Fruit fly (Drosophila melanogaster) whole organism, embryonic: Measurements from ENCODE around the gene Dus1.

Source experiments
- BEAF-32 ChIP-seq: fragments of 200-800 bp; sonication (Bioruptor generic); optimal IDR thresholded peaks from 3 replicates; lab custom pipeline; 2017; ENCODE audit warnings: missing biosample characterization, missing genetic modification characterization, mild to moderate bottlenecking, moderate library complexity, missing genetic modification reagents
- CG10209 ChIP-seq: fragments of 200-800 bp; sonication (Bioruptor generic); optimal IDR thresholded peaks from 3 replicates; lab custom pipeline; 2017; ENCODE audit warnings: missing biosample characterization, mild to moderate bottlenecking, missing genetic modification characterization, missing genetic modification reagents
- CG10979 ChIP-seq: fragments of 200-800 bp; sonication (Bioruptor generic); optimal IDR thresholded peaks from 2 replicates; lab custom pipeline; 2018; ENCODE audit warnings: missing biosample characterization, mild to moderate bottlenecking, missing genetic modification characterization, moderate library complexity
- CG12236 ChIP-seq: fragments of 200-800 bp; sonication (Bioruptor generic); optimal IDR thresholded peaks from 2 replicates; lab custom pipeline; 2016; ENCODE audit warnings: missing biosample characterization, missing genetic modification characterization
- CG13624 ChIP-seq: fragments of 200-800 bp; sonication (Bioruptor generic); optimal IDR thresholded peaks from 2 replicates; lab custom pipeline; 2016; ENCODE audit warnings: missing biosample characterization, missing genetic modification characterization
- CG14710 ChIP-seq: fragments of 200-800 bp; sonication (Bioruptor generic); optimal IDR thresholded peaks from 3 replicates; lab custom pipeline; 2019; ENCODE audit warnings: missing biosample characterization, mild to moderate bottlenecking, missing genetic modification characterization, moderate library complexity
- CG1603 ChIP-seq: fragments of 200-800 bp; sonication (Bioruptor generic); optimal IDR thresholded peaks from 2 replicates; lab custom pipeline; 2019; ENCODE audit warnings: missing biosample characterization, mild to moderate bottlenecking, missing genetic modification characterization, moderate library complexity
- CG16863 ChIP-seq: fragments of 200-800 bp; sonication (Bioruptor generic); optimal IDR thresholded peaks from 3 replicates; lab custom pipeline; 2016; ENCODE audit warnings: missing biosample characterization, missing genetic modification characterization
- CG17186 ChIP-seq: fragments of 200-800 bp; sonication (Bioruptor generic); optimal IDR thresholded peaks from 3 replicates; lab custom pipeline; 2017; ENCODE audit warnings: missing biosample characterization, missing genetic modification reagents, missing genetic modification characterization
- CG17385 ChIP-seq: fragments of 200-800 bp; sonication (Bioruptor generic); optimal IDR thresholded peaks from 3 replicates; lab custom pipeline; 2018; ENCODE audit warnings: missing biosample characterization, mild to moderate bottlenecking, missing genetic modification characterization
- CG17912 ChIP-seq: fragments of 200-800 bp; sonication (Bioruptor generic); optimal IDR thresholded peaks from 2 replicates; lab custom pipeline; 2018; ENCODE audit warnings: missing biosample characterization, mild to moderate bottlenecking, missing genetic modification characterization
- CG18619 ChIP-seq: fragments of 200-800 bp; sonication (Bioruptor generic); optimal IDR thresholded peaks from 3 replicates; lab custom pipeline; 2017; ENCODE audit warnings: missing biosample characterization, mild to moderate bottlenecking, missing genetic modification characterization
- CG30431 ChIP-seq: fragments of 200-800 bp; sonication (Bioruptor generic); optimal IDR thresholded peaks from 2 replicates; lab custom pipeline; 2017; ENCODE audit warnings: missing biosample characterization, missing genetic modification characterization
- CG3065 ChIP-seq: fragments of 200-800 bp; sonication (Bioruptor generic); optimal IDR thresholded peaks from 2 replicates; lab custom pipeline; 2016; ENCODE audit warnings: missing biosample characterization, missing genetic modification characterization
- CG31224 ChIP-seq: fragments of 200-800 bp; sonication (Bioruptor generic); IDR thresholded peaks from 2 replicates; pipeline ENCODE4 v1.3.6; 2022; ENCODE audit warnings: missing biosample characterization, missing genetic modification characterization
- CG7963 ChIP-seq: fragments of 200-800 bp; sonication (Bioruptor generic); IDR thresholded peaks from 3 replicates; pipeline ENCODE4 v1.3.6; 2022; ENCODE audit warnings: missing biosample characterization, missing genetic modification characterization; ENCODE audit not compliant: partially characterized antibody
- CG8089 ChIP-seq: fragments of 200-800 bp; sonication (Bioruptor generic); optimal IDR thresholded peaks from 3 replicates; lab custom pipeline; 2016; ENCODE audit warnings: missing biosample characterization, missing genetic modification characterization
- CG9609 ChIP-seq: fragments of 200-800 bp; sonication (Bioruptor generic); optimal IDR thresholded peaks from 3 replicates; lab custom pipeline; 2016; ENCODE audit warnings: missing biosample characterization, missing genetic modification characterization
- Deaf1 ChIP-seq: fragments of 200-800 bp; optimal IDR thresholded peaks from 3 replicates; lab custom pipeline; 2019; ENCODE audit warnings: missing biosample characterization, mild to moderate bottlenecking, missing genetic modification characterization, moderate library complexity
- Ets65A ChIP-seq: fragments of 200-800 bp; sonication (Bioruptor generic); peaks from one replicate; lab custom pipeline; 2016; ENCODE audit warnings: missing biosample characterization, missing genetic modification characterization
- GATAe ChIP-seq: fragments of 200-800 bp; sonication (Bioruptor generic); conservative IDR thresholded peaks from 2 replicates; pipeline ENCODE4 v1.3.6; 2022; ENCODE audit warnings: missing biosample characterization, missing genetic modification characterization
- Gug ChIP-seq: fragments of 200-800 bp; sonication (Bioruptor generic); IDR thresholded peaks from 4 replicates; pipeline ENCODE4 v1.3.6; 2022; ENCODE audit warnings: missing biosample characterization, missing genetic modification characterization
- Hand ChIP-seq: fragments of 200-800 bp; sonication (Bioruptor generic); optimal IDR thresholded peaks from 2 replicates; lab custom pipeline; 2017; ENCODE audit warnings: mild to moderate bottlenecking, missing biosample characterization, missing genetic modification reagents, missing genetic modification characterization
- Hey ChIP-seq: fragments of 200-800 bp; sonication (Bioruptor generic); optimal IDR thresholded peaks from 3 replicates; lab custom pipeline; 2018; ENCODE audit warnings: missing biosample characterization, mild to moderate bottlenecking, missing genetic modification characterization
- HmgD ChIP-seq: fragments of 200-800 bp; sonication (Bioruptor generic); optimal IDR thresholded peaks from 3 replicates; lab custom pipeline; 2016; ENCODE audit warnings: missing biosample characterization, missing genetic modification characterization
- Meics ChIP-seq: fragments of 200-800 bp; sonication (Bioruptor generic); optimal IDR thresholded peaks from 2 replicates; lab custom pipeline; 2017; ENCODE audit warnings: missing biosample characterization, mild to moderate bottlenecking, missing genetic modification characterization
- Side ChIP-seq: fragments of 200-800 bp; sonication (Bioruptor generic); optimal IDR thresholded peaks from 2 replicates; lab custom pipeline; 2016; ENCODE audit warnings: missing biosample characterization, missing genetic modification characterization
- Sry-β ChIP-seq: fragments of 200-800 bp; sonication (Bioruptor generic); optimal IDR thresholded peaks from 2 replicates; lab custom pipeline; 2018; ENCODE audit warnings: missing biosample characterization, mild to moderate bottlenecking, missing genetic modification characterization, moderate library complexity
- Taf1 ChIP-seq: fragments of 200-800 bp; sonication (Bioruptor generic); IDR thresholded peaks from 2 replicates; pipeline ENCODE4 v1.3.6; 2022; ENCODE audit warnings: missing biosample characterization, missing genetic modification characterization
- al ChIP-seq: fragments of 200-800 bp; sonication (Bioruptor generic); IDR thresholded peaks from 2 replicates; pipeline ENCODE4 v1.3.6; 2022; ENCODE audit warnings: missing biosample characterization, missing genetic modification characterization
- ash1 ChIP-seq: fragments of 200-800 bp; sonication (Bioruptor generic); optimal IDR thresholded peaks from 2 replicates; lab custom pipeline; 2018; ENCODE audit warnings: missing biosample characterization, mild to moderate bottlenecking, missing genetic modification characterization
- chinmo ChIP-seq: fragments of 200-800 bp; sonication (Bioruptor generic); IDR thresholded peaks from 4 replicates; pipeline ENCODE4 v1.3.6; 2022; ENCODE audit warnings: missing biosample characterization, missing genetic modification characterization; ENCODE audit not compliant: partially characterized antibody
- ci ChIP-seq: fragments of 200-800 bp; sonication (Bioruptor generic); IDR thresholded peaks from 3 replicates; pipeline ENCODE4 v1.3.6; 2022; ENCODE audit warnings: missing biosample characterization, missing genetic modification characterization
- disco-r ChIP-seq: fragments of 200-800 bp; sonication (Bioruptor generic); optimal IDR thresholded peaks from 2 replicates; lab custom pipeline; 2016; ENCODE audit warnings: missing biosample characterization, missing genetic modification characterization
- dpn ChIP-seq, 2 experiments: fragments of 200-800 bp; sonication (Bioruptor generic); optimal IDR thresholded peaks; 3 replicates each; lab custom pipeline; 2016; ENCODE audit warnings: missing biosample characterization in 2 of 2, missing genetic modification characterization in 2 of 2
- ewg ChIP-seq: fragments of 200-800 bp; sonication (Bioruptor generic); optimal IDR thresholded peaks from 3 replicates; lab custom pipeline; 2017; ENCODE audit warnings: mild to moderate bottlenecking, missing biosample characterization, missing genetic modification reagents, missing genetic modification characterization
- fd3F ChIP-seq: fragments of 200-800 bp; sonication (Bioruptor generic); optimal IDR thresholded peaks from 2 replicates; lab custom pipeline; 2018; ENCODE audit warnings: missing biosample characterization, mild to moderate bottlenecking, missing genetic modification characterization, moderate library complexity
- h ChIP-seq: fragments of >200 bp; optimal IDR thresholded peaks from 2 replicates; lab custom pipeline; 2017
- hbn ChIP-seq: fragments of 200-800 bp; sonication (Bioruptor generic); IDR thresholded peaks from 2 replicates; pipeline ENCODE4 v1.3.6; 2022; ENCODE audit warnings: missing biosample characterization, missing genetic modification characterization; ENCODE audit not compliant: partially characterized antibody
- hkb ChIP-seq, 2 experiments: fragments of 200-800 bp in 1 of 2; fragments of >200 bp in 1 of 2; sonication (Bioruptor generic) in 1 of 2; IDR thresholded peaks in 1 of 2; optimal IDR thresholded peaks in 1 of 2; 2 replicates each; pipeline versions ENCODE4 v1.3.6 to Lab custom; 2017 to 2022; ENCODE audit warnings: missing biosample characterization in 1 of 2, missing genetic modification characterization in 1 of 2
- ind ChIP-seq: fragments of 200-800 bp; sonication (Bioruptor generic); optimal IDR thresholded peaks from 3 replicates; lab custom pipeline; 2016; ENCODE audit warnings: missing biosample characterization, missing genetic modification characterization
- kni ChIP-seq: fragments of 200-800 bp; sonication (Bioruptor generic); optimal IDR thresholded peaks from 3 replicates; lab custom pipeline; 2017; ENCODE audit warnings: mild to moderate bottlenecking, missing biosample characterization, missing genetic modification reagents, missing genetic modification characterization
- otp ChIP-seq: fragments of 200-800 bp; sonication (Bioruptor generic); IDR thresholded peaks from 3 replicates; pipeline ENCODE4, ENCODE4 v1.3.6; 2022; ENCODE audit warnings: missing biosample characterization, missing genetic modification characterization
- p53 ChIP-seq: fragments of 200-800 bp; sonication (Bioruptor generic); optimal IDR thresholded peaks from 2 replicates; lab custom pipeline; 2016; ENCODE audit warnings: missing biosample characterization, missing genetic modification characterization
- pb ChIP-seq: fragments of 200-800 bp; sonication (Bioruptor generic); optimal IDR thresholded peaks from 3 replicates; lab custom pipeline; 2016; ENCODE audit warnings: missing biosample characterization, missing genetic modification characterization
- repo ChIP-seq: fragments of 200-800 bp; sonication (Bioruptor generic); optimal IDR thresholded peaks from 2 replicates; lab custom pipeline; 2016; ENCODE audit warnings: missing biosample characterization, missing genetic modification characterization
- sna ChIP-seq: fragments of 200-800 bp; sonication (Bioruptor generic); IDR thresholded peaks from 2 replicates; pipeline ENCODE4 v1.3.6; 2022; ENCODE audit warnings: missing biosample characterization, missing genetic modification characterization; ENCODE audit not compliant: partially characterized antibody
- sr ChIP-seq: fragments of 200-800 bp; sonication (Bioruptor generic); IDR thresholded peaks from 3 replicates; pipeline ENCODE4 v1.3.6; 2022; ENCODE audit warnings: missing biosample characterization, missing genetic modification characterization
- tin ChIP-seq: fragments of 200-800 bp; sonication (Bioruptor generic); optimal IDR thresholded peaks from 3 replicates; lab custom pipeline; 2016; ENCODE audit warnings: missing biosample characterization, missing genetic modification characterization
- twi ChIP-seq: fragments of 200-800 bp; optimal IDR thresholded peaks from 2 replicates; lab custom pipeline; 2019; ENCODE audit warnings: missing biosample characterization, mild to moderate bottlenecking, missing genetic modification characterization, moderate library complexity
- usp ChIP-seq: fragments of >200 bp; optimal IDR thresholded peaks from 2 replicates; lab custom pipeline; 2017; ENCODE audit warnings: missing biosample characterization, missing genetic modification characterization

The Dus1 gene

dm6 chr2L:283071-283482, 11.5 kb upstream of the Dus1 start, which contains the start of gene CG11601 (continued):
- TF ChIP-seq repo (GFP tag; lab: Kevin White, UChicago) (no peak), Side (GFP tag; lab: Kevin White, UChicago) (peak; percentile 10), CG10979 (tag; lab: Kevin White, UChicago) (no peak), ash1 (GFP tag; lab: Kevin White, UChicago) (no peak), CG13624 (GFP tag; lab: Kevin White, UChicago) (peak; percentile 34), Deaf1 (tag; lab: Kevin White, UChicago) (no peak), CG9609 (GFP tag; lab: Kevin White, UChicago) (peak; percentile 52), otp (GFP tag; lab: Robert Waterston, UW) (no peak), al (GFP tag; lab: Robert Waterston, UW) (no peak), ind (GFP tag; lab: Kevin White, UChicago) (peak; percentile 18), Gug (GFP tag; lab: Robert Waterston, UW) (peak; percentile 21; the same call in 1 of the 4 replicates), CG10209 (GFP tag; lab: Kevin White, UChicago) (peak; percentile 7), HmgD (GFP tag; lab: Kevin White, UChicago) (no peak), h (lab: Kevin White, UChicago) (no peak), GATAe (GFP tag; lab: Robert Waterston, UW) (no peak), CG3065 (GFP tag; lab: Kevin White, UChicago) (peak; percentile 13), CG12236 (no peak), Hey (no peak), sna (GFP tag; lab: Robert Waterston, UW) (0 out of 2 replicates have a peak, but pooled peaks have one; percentile 11), CG17186 (no peak), CG17912 (GFP tag; lab: Kevin White, UChicago) (no peak), hbn (peak; percentile 25; the same call in 1 of the 2 replicates), ewg (GFP tag; lab: Kevin White, UChicago) (no peak), Hand (GFP tag; lab: Kevin White, UChicago) (no peak), ci (GFP tag; lab: Robert Waterston, UW) (peak; percentile 58; the same call in 1 of the 3 replicates), CG17385 (GFP tag; lab: Kevin White, UChicago) (no peak), CG31224 (no peak), CG16863 (peak; percentile 15), Meics (GFP tag; lab: Kevin White, UChicago) (no peak), BEAF-32 (peak; percentile 40), CG8089 (no peak), hkb (optimal IDR thresholded peaks at IDR 0.05; lab: Kevin White, UChicago) (peak; percentile 55), hkb (GFP tag; IDR thresholded peaks at IDR 0.05; lab: Robert Waterston, UW) (no peak), pb (GFP tag; lab: Kevin White, UChicago) (no peak), chinmo (GFP tag; lab: Robert Waterston, UW) (no peak), tin (GFP tag; lab: Kevin White, UChicago) (no peak), CG30431 (GFP tag; lab: Kevin White, UChicago) (no peak), fd3F (peak; percentile 2), dpn (GFP tag; optimal IDR thresholded peaks at IDR 0.05; lab: Kevin White, UChicago) (peak in 1 of 2 experiments; percentile 29), usp (GFP tag; lab: Kevin White, UChicago) (no peak), Taf1 (GFP tag; lab: Robert Waterston, UW) (no peak), sr (GFP tag; lab: Robert Waterston, UW) (no peak), CG1603 (tag; lab: Kevin White, UChicago) (peak; percentile 62), p53 (GFP tag; lab: Kevin White, UChicago) (no peak), CG18619 (GFP tag; lab: Kevin White, UChicago) (no peak), twi (no peak), Sry-β (peak; percentile 88), CG14710 (tag; lab: Kevin White, UChicago) (peak; percentile 37), CG7963 (GFP tag; lab: Robert Waterston, UW) (no peak), kni (GFP tag; lab: Kevin White, UChicago) (peak; percentile 24), Ets65A (GFP tag; lab: Kevin White, UChicago) (peak; percentile 80), disco-r (GFP tag; lab: Kevin White, UChicago) (no peak)
